Fruit fly (Drosophila melanogaster) whole organism, embryonic: ENCODE measurements around the gene CG10993.
A peak's percentile ranks its signal among the peaks of the same experiment; 100 is the strongest.

Source experiments
- Antp ChIP-seq: fragments of 200-800 bp; sonication (Bioruptor generic); optimal IDR thresholded peaks from 3 replicates; lab custom pipeline; 2016; ENCODE audit warnings: missing biosample characterization, missing genetic modification characterization
- CG1233 ChIP-seq: fragments of 200-800 bp; sonication (Bioruptor generic); optimal IDR thresholded peaks from 4 replicates; lab custom pipeline; 2018; ENCODE audit warnings: missing biosample characterization, mild to moderate bottlenecking, missing genetic modification characterization
- CG13287 ChIP-seq: fragments of 200-800 bp; sonication (Bioruptor generic); IDR thresholded peaks from 2 replicates; pipeline ENCODE4 v1.3.6; 2022; ENCODE audit warnings: missing biosample characterization, missing genetic modification characterization; ENCODE audit not compliant: partially characterized antibody
- CG14710 ChIP-seq: fragments of 200-800 bp; sonication (Bioruptor generic); optimal IDR thresholded peaks from 3 replicates; lab custom pipeline; 2019; ENCODE audit warnings: missing biosample characterization, mild to moderate bottlenecking, missing genetic modification characterization, moderate library complexity
- CG17385 ChIP-seq: fragments of 200-800 bp; sonication (Bioruptor generic); optimal IDR thresholded peaks from 3 replicates; lab custom pipeline; 2018; ENCODE audit warnings: missing biosample characterization, mild to moderate bottlenecking, missing genetic modification characterization
- CG17829 ChIP-seq: fragments of 200-800 bp; optimal IDR thresholded peaks from 2 replicates; lab custom pipeline; 2019; ENCODE audit warnings: missing biosample characterization, mild to moderate bottlenecking, missing genetic modification characterization, moderate library complexity
- CG1832 ChIP-seq: fragments of 200-800 bp; sonication (Bioruptor generic); optimal IDR thresholded peaks from 2 replicates; lab custom pipeline; 2017; ENCODE audit warnings: missing biosample characterization, mild to moderate bottlenecking, missing genetic modification characterization, inconsistent platforms
- CG3163 ChIP-seq: fragments of 200-800 bp; sonication (Bioruptor generic); optimal IDR thresholded peaks from 3 replicates; lab custom pipeline; 2016; ENCODE audit warnings: missing biosample characterization, missing genetic modification characterization
- CG3726 ChIP-seq: fragments of 200-800 bp; sonication (Bioruptor generic); IDR thresholded peaks from 3 replicates; pipeline ENCODE4, ENCODE4 v1.3.6; 2022; ENCODE audit warnings: missing biosample characterization, missing genetic modification characterization
- CG4360 ChIP-seq: fragments of 200-800 bp; sonication (Bioruptor generic); IDR thresholded peaks from 2 replicates; pipeline ENCODE4 v1.3.6; 2022; ENCODE audit warnings: missing biosample characterization, missing genetic modification characterization
- CG4730 ChIP-seq: fragments of 200-800 bp; sonication (Bioruptor generic); IDR thresholded peaks from 2 replicates; pipeline ENCODE4 v1.3.6; 2022; ENCODE audit warnings: missing biosample characterization, missing genetic modification characterization
- CG4820 ChIP-seq: fragments of 200-800 bp; sonication (Bioruptor generic); optimal IDR thresholded peaks from 3 replicates; lab custom pipeline; 2016; ENCODE audit warnings: missing biosample characterization, missing genetic modification characterization
- CG6765 ChIP-seq: fragments of 200-800 bp; sonication (Bioruptor generic); optimal IDR thresholded peaks from 3 replicates; lab custom pipeline; 2017; ENCODE audit warnings: missing biosample characterization, mild to moderate bottlenecking, missing genetic modification characterization
- CG8089 ChIP-seq: fragments of 200-800 bp; sonication (Bioruptor generic); optimal IDR thresholded peaks from 3 replicates; lab custom pipeline; 2016; ENCODE audit warnings: missing biosample characterization, missing genetic modification characterization
- CG8924 ChIP-seq: fragments of 200-800 bp; optimal IDR thresholded peaks from 3 replicates; lab custom pipeline; 2019; ENCODE audit warnings: missing biosample characterization, mild to moderate bottlenecking, missing genetic modification characterization, moderate library complexity
- CG9215 ChIP-seq: fragments of 200-800 bp; sonication (Bioruptor generic); IDR thresholded peaks from 2 replicates; pipeline ENCODE4 v1.3.6; 2022; ENCODE audit warnings: missing biosample characterization, missing genetic modification characterization
- CHES-1-like ChIP-seq: fragments of 200-800 bp; sonication (Bioruptor generic); optimal IDR thresholded peaks from 2 replicates; lab custom pipeline; 2016; ENCODE audit warnings: missing biosample characterization, missing genetic modification characterization
- E2f2 ChIP-seq: fragments of 200-800 bp; sonication (Bioruptor generic); IDR thresholded peaks from 2 replicates; pipeline ENCODE4 v1.3.6; 2022; ENCODE audit warnings: missing biosample characterization, missing genetic modification characterization
- Elba2 ChIP-seq: fragments of 200-800 bp; sonication (Bioruptor generic); optimal IDR thresholded peaks from 3 replicates; lab custom pipeline; 2016; ENCODE audit warnings: missing biosample characterization, missing genetic modification characterization
- HLHmδ ChIP-seq: fragments of 200-800 bp; sonication (Bioruptor generic); optimal IDR thresholded peaks from 2 replicates; lab custom pipeline; 2018; ENCODE audit warnings: missing biosample characterization, mild to moderate bottlenecking, missing genetic modification characterization, moderate library complexity
- Hsf ChIP-seq: fragments of 200-800 bp; sonication (Bioruptor generic); optimal IDR thresholded peaks from 3 replicates; lab custom pipeline; 2016; ENCODE audit warnings: missing biosample characterization, missing genetic modification characterization
- Nf-YA ChIP-seq: fragments of 200-800 bp; sonication (Bioruptor generic); IDR thresholded peaks from 2 replicates; pipeline ENCODE4 v1.3.6; 2022; ENCODE audit warnings: missing biosample characterization, missing genetic modification characterization
- NfI ChIP-seq: fragments of 200-800 bp; sonication (Bioruptor generic); optimal IDR thresholded peaks from 3 replicates; lab custom pipeline; 2018; ENCODE audit warnings: missing biosample characterization, mild to moderate bottlenecking, missing genetic modification characterization, moderate library complexity
- Opbp ChIP-seq: fragments of 200-800 bp; sonication (Bioruptor generic); IDR thresholded peaks from 3 replicates; pipeline ENCODE4 v1.3.6; 2022; ENCODE audit warnings: missing biosample characterization, missing genetic modification characterization; ENCODE audit not compliant: partially characterized antibody
- Side ChIP-seq: fragments of 200-800 bp; sonication (Bioruptor generic); optimal IDR thresholded peaks from 2 replicates; lab custom pipeline; 2016; ENCODE audit warnings: missing biosample characterization, missing genetic modification characterization
- Sry-β ChIP-seq: fragments of 200-800 bp; sonication (Bioruptor generic); optimal IDR thresholded peaks from 2 replicates; lab custom pipeline; 2018; ENCODE audit warnings: missing biosample characterization, mild to moderate bottlenecking, missing genetic modification characterization, moderate library complexity
- Xbp1 ChIP-seq: fragments of 200-800 bp; sonication (Bioruptor generic); optimal IDR thresholded peaks from 3 replicates; lab custom pipeline; 2016; ENCODE audit warnings: missing biosample characterization, mild to moderate bottlenecking, missing genetic modification characterization
- YL-1 ChIP-seq: fragments of 200-800 bp; sonication (Bioruptor generic); optimal IDR thresholded peaks from 3 replicates; lab custom pipeline; 2017; ENCODE audit warnings: missing biosample characterization, mild to moderate bottlenecking, missing genetic modification characterization
- amos ChIP-seq: fragments of 200-800 bp; sonication (Bioruptor generic); IDR thresholded peaks from 2 replicates; pipeline ENCODE4 v1.3.6; 2022; ENCODE audit warnings: missing biosample characterization, missing genetic modification characterization; ENCODE audit not compliant: partially characterized antibody
- ase ChIP-seq: fragments of 200-800 bp; sonication (Bioruptor generic); IDR thresholded peaks from 3 replicates; pipeline ENCODE4 v1.3.6; 2022; ENCODE audit warnings: missing biosample characterization, missing genetic modification characterization
- az2 ChIP-seq: fragments of 200-800 bp; sonication (Bioruptor generic); optimal IDR thresholded peaks from 3 replicates; lab custom pipeline; 2016; ENCODE audit warnings: missing biosample characterization, missing genetic modification characterization
- chif ChIP-seq, 2 experiments: fragments of 200-800 bp; sonication (Bioruptor generic); optimal IDR thresholded peaks; 3 replicates each; lab custom pipeline; 2016; ENCODE audit warnings: missing biosample characterization in 2 of 2, missing genetic modification characterization in 2 of 2
- en ChIP-seq: fragments of 200-800 bp; sonication (Bioruptor generic); optimal IDR thresholded peaks from 2 replicates; lab custom pipeline; 2016; ENCODE audit warnings: missing biosample characterization, missing genetic modification characterization
- ewg ChIP-seq: fragments of 200-800 bp; sonication (Bioruptor generic); optimal IDR thresholded peaks from 3 replicates; lab custom pipeline; 2017; ENCODE audit warnings: mild to moderate bottlenecking, missing biosample characterization, missing genetic modification reagents, missing genetic modification characterization
- gfzf ChIP-seq: fragments of 200-800 bp; sonication (Bioruptor generic); optimal IDR thresholded peaks from 2 replicates; lab custom pipeline; 2016; ENCODE audit warnings: missing biosample characterization, mild to moderate bottlenecking, missing genetic modification characterization, moderate library complexity
- gro ChIP-seq: fragments of 200-800 bp; sonication (Bioruptor generic); optimal IDR thresholded peaks from 2 replicates; lab custom pipeline; 2016; ENCODE audit warnings: missing biosample characterization, missing genetic modification characterization
- jigr1 ChIP-seq: fragments of 200-800 bp; sonication (Bioruptor generic); IDR thresholded peaks from 3 replicates; pipeline ENCODE4 v1.3.6; 2022; ENCODE audit warnings: missing biosample characterization, missing genetic modification characterization
- ken ChIP-seq: fragments of 200-800 bp; sonication (Bioruptor generic); IDR thresholded peaks from 3 replicates; pipeline ENCODE4 v1.3.6; 2022; ENCODE audit warnings: missing biosample characterization, missing genetic modification characterization
- oc ChIP-seq: fragments of 200-800 bp; sonication (Bioruptor generic); optimal IDR thresholded peaks from 2 replicates; lab custom pipeline; 2018; ENCODE audit warnings: missing biosample characterization, mild to moderate bottlenecking, missing genetic modification characterization, moderate library complexity
- pan ChIP-seq, 4 experiments: fragments of >200 bp in 3 of 4; fragments of 200-800 bp in 1 of 4; sonication (Bioruptor generic) in 1 of 4; optimal IDR thresholded peaks in 3 of 4; IDR thresholded peaks in 1 of 4; 2 replicates each; pipeline versions ENCODE4 v1.3.6 to Lab custom; 2017 to 2022; ENCODE audit warnings: missing biosample characterization in 2 of 4, missing genetic modification characterization in 2 of 4, mixed read lengths in 1 of 4
- sc ChIP-seq, 3 experiments: fragments of >200 bp in 2 of 3; fragments of 200-800 bp in 1 of 3; sonication (Bioruptor generic) in 1 of 3; optimal IDR thresholded peaks; 2 replicates in 2 of 3; 3 replicates in 1 of 3; lab custom pipeline; 2017; ENCODE audit warnings: mild to moderate bottlenecking in 1 of 3, missing biosample characterization in 1 of 3, missing genetic modification characterization in 1 of 3, missing genetic modification reagents in 1 of 3
- sens ChIP-seq: fragments of 200-800 bp; sonication (Bioruptor generic); peaks from one replicate; lab custom pipeline; 2016; ENCODE audit warnings: missing biosample characterization, missing genetic modification characterization
- sisA ChIP-seq: fragments of 200-800 bp; sonication (Bioruptor generic); IDR thresholded peaks from 2 replicates; pipeline ENCODE4 v1.3.6; 2022; ENCODE audit warnings: missing biosample characterization, missing genetic modification characterization
- ssp ChIP-seq: fragments of 200-800 bp; sonication (Bioruptor generic); IDR thresholded peaks from 2 replicates; pipeline ENCODE4 v1.3.6; 2022; ENCODE audit warnings: missing biosample characterization, missing genetic modification characterization
- stwl ChIP-seq: fragments of 200-800 bp; sonication (Bioruptor generic); optimal IDR thresholded peaks from 3 replicates; lab custom pipeline; 2018; ENCODE audit warnings: missing biosample characterization, mild to moderate bottlenecking, missing genetic modification characterization, moderate library complexity
- tgo ChIP-seq: fragments of 200-800 bp; sonication (Bioruptor generic); IDR thresholded peaks from 3 replicates; pipeline ENCODE4 v1.3.6; 2022; ENCODE audit warnings: missing biosample characterization, missing genetic modification characterization
- twi ChIP-seq: fragments of 200-800 bp; optimal IDR thresholded peaks from 2 replicates; lab custom pipeline; 2019; ENCODE audit warnings: missing biosample characterization, mild to moderate bottlenecking, missing genetic modification characterization, moderate library complexity
- vnd ChIP-seq: fragments of 200-800 bp; sonication (Bioruptor generic); IDR thresholded peaks from 3 replicates; pipeline ENCODE4 v1.3.6; 2022; ENCODE audit warnings: missing biosample characterization, missing genetic modification characterization; ENCODE audit not compliant: partially characterized antibody
- yki ChIP-seq: fragments of >200 bp; optimal IDR thresholded peaks from 3 replicates; lab custom pipeline; 2018

CG10993 gene

dm6 chrX:13788973-13789682 is 1.8 kb downstream of the CG10993 start (continued):
- TF ChIP-seq gfzf (GFP tag; lab: Kevin White, UChicago) (no peak), yki (lab: Kevin White, UChicago) (no peak), CG17829 (tag; lab: Kevin White, UChicago) (no peak), Hsf (GFP tag; lab: Kevin White, UChicago) (peak; percentile 33), CG3726 (GFP tag; lab: Robert Waterston, UW) (no peak), stwl (tag; lab: Kevin White, UChicago) (no peak), jigr1 (no peak), sisA (GFP tag; lab: Robert Waterston, UW) (peak; percentile 24; the same call in 1 of the 2 replicates), CG9215 (0 out of 2 replicates have a peak, but pooled peaks have one; percentile 23), az2 (GFP tag; lab: Kevin White, UChicago) (peak; percentile 15), gro (GFP tag; lab: Kevin White, UChicago) (no peak), amos (GFP tag; lab: Robert Waterston, UW) (no peak), CG8924 (peak; percentile 49), Antp (peak; percentile 30), ase (GFP tag; lab: Robert Waterston, UW) (no peak), Sry-β (GFP tag; lab: Kevin White, UChicago) (no peak), Nf-YA (GFP tag; lab: Robert Waterston, UW) (no peak), Elba2 (GFP tag; lab: Kevin White, UChicago) (no peak), CG4730 (GFP tag; lab: Robert Waterston, UW) (no peak), Side (GFP tag; lab: Kevin White, UChicago) (peak; percentile 42), CG4820 (GFP tag; lab: Kevin White, UChicago) (no peak), CG6765 (GFP tag; lab: Kevin White, UChicago) (no peak), CG3163 (no peak), CG14710 (tag; lab: Kevin White, UChicago) (peak; percentile 18), sc (optimal IDR thresholded peaks at IDR 0.05; lab: Kevin White, UChicago) (no peak), sc (GFP tag; optimal IDR thresholded peaks at IDR 0.05; lab: Kevin White, UChicago) (no peak), YL-1 (GFP tag; lab: Kevin White, UChicago) (no peak), CG13287 (GFP tag; lab: Robert Waterston, UW) (no peak), ssp (GFP tag; lab: Robert Waterston, UW) (no peak), pan (optimal IDR thresholded peaks at IDR 0.05; lab: Kevin White, UChicago) (no peak), pan (GFP tag; optimal IDR thresholded peaks at IDR 0.05 in 1 of 2, IDR thresholded peaks at IDR 0.05 in 1 of 2) (peak in 1 of 2 experiments; percentile 53), en (GFP tag; lab: Kevin White, UChicago) (no peak), Opbp (GFP tag; lab: Robert Waterston, UW) (no peak), CG8089 (GFP tag; lab: Kevin White, UChicago) (no peak), ewg (GFP tag; lab: Kevin White, UChicago) (peak; percentile 10), tgo (GFP tag; lab: Robert Waterston, UW) (0 out of 3 replicates have a peak, but pooled peaks have one; percentile 19), E2f2 (GFP tag; lab: Robert Waterston, UW) (0 out of 2 replicates have a peak, but pooled peaks have one; percentile 9), oc (no peak), CHES-1-like (GFP tag; lab: Kevin White, UChicago) (no peak), sens (GFP tag; lab: Kevin White, UChicago) (peak; percentile 88), CG1832 (GFP tag; lab: Kevin White, UChicago) (no peak), HLHmδ (GFP tag; lab: Kevin White, UChicago) (no peak), ken (GFP tag; lab: Robert Waterston, UW) (no peak), CG4360 (GFP tag; lab: Robert Waterston, UW) (no peak), Xbp1 (GFP tag; lab: Kevin White, UChicago) (peak; percentile 45), CG17385 (peak; percentile 60), chif (GFP tag; optimal IDR thresholded peaks at IDR 0.05; lab: Kevin White, UChicago) (no peak), vnd (GFP tag; lab: Robert Waterston, UW) (no peak), twi (tag; lab: Kevin White, UChicago) (no peak), NfI (no peak), CG1233 (GFP tag; lab: Kevin White, UChicago) (no peak)
